Worm (Caenorhabditis elegans): Measurements from ENCODE around the gene K08E3.2.

DNA sequence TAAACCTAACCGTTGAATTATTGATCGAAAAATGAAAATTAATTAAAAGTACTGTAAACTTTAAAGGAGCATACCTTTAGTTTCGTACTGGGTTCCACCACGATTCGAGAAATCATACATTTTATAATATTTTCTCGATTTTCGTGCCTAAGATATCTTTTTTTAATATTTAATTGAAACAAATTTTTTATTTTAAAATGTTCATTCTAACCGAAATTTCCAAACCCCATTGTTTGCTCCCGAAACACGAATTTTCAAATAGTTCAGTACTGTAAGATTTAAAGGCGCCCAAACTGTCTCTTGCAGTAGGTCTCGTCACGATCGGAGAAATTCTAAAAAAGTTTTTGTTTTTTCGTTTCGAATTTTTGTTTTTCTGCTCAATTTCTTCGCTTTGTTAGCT is 33.5 kb downstream of the K08E3.2 start:
- TF ChIP-seq ref-1 (GFP tag; conservative IDR thresholded peaks at IDR 0.05) (no peak), ztf-29 (GFP tag; IDR thresholded peaks at IDR 0.05) (no peak), T22C8.4 (GFP tag; IDR thresholded peaks at IDR 0.05) (no peak), ztf-23 (GFP tag; IDR thresholded peaks at IDR 0.05) (no peak), tab-1 (GFP tag; IDR thresholded peaks at IDR 0.05) (no peak), med-1 (GFP tag; optimal IDR thresholded peaks at IDR 0.05; ENCODE audit: insufficient read depth) (no peak), cog-1 (tag; optimal IDR thresholded peaks at IDR 0.05) (no peak), flt-1 (GFP tag; IDR thresholded peaks at IDR 0.05) (no peak)

Data from whole organism, midembryonic.